Worm (Caenorhabditis elegans) whole organism, young adult: ENCODE results near the gene Y5H2A.1.

Experiments
- C06A6.2 ChIP-seq: fragments of 200-800 bp; sonication (Bioruptor generic); conservative IDR thresholded peaks from 2 replicates; pipeline ENCODE4 v1.3.6; 2022; ENCODE audit warnings: missing genetic modification characterization, missing compliant biosample characterization
- aptf-3 ChIP-seq: fragments of 200-800 bp; sonication (Bioruptor generic); IDR thresholded peaks from 2 replicates; pipeline ENCODE4 v1.3.6; 2022; ENCODE audit warnings: missing genetic modification characterization, missing compliant biosample characterization
- bed-1 ChIP-seq: fragments of 200-800 bp; sonication (Bioruptor generic); IDR thresholded peaks from 2 replicates; pipeline ENCODE4 v1.3.6; 2022; ENCODE audit warnings: missing genetic modification reagents, missing genetic modification characterization, missing compliant biosample characterization
- ceh-100 ChIP-seq: fragments of 200-800 bp; sonication (Bioruptor generic); IDR thresholded peaks from 2 replicates; pipeline ENCODE4 v1.3.6; 2022; ENCODE audit warnings: missing genetic modification reagents, missing genetic modification characterization, missing compliant biosample characterization
- dpl-1 ChIP-seq: fragments of 150-350 bp; optimal IDR thresholded peaks from 2 replicates; lab custom pipeline; 2014; ENCODE audit warnings: missing biosample characterization, missing genetic modification reagents, missing genetic modification characterization
- lin-35 ChIP-seq, 3 experiments: fragments of 150-350 bp in 2 of 3; sonication (generic microtip) in 1 of 3; optimal IDR thresholded peaks; 2 replicates each; lab custom pipeline; 2014 to 2018; ENCODE audit warnings: missing biosample characterization in 3 of 3, missing genetic modification characterization in 3 of 3, missing genetic modification reagents in 3 of 3
- snpc-3.4 ChIP-seq: sonication (generic microtip); optimal IDR thresholded peaks from 2 replicates; lab custom pipeline; 2017; ENCODE audit warnings: missing genetic modification characterization, mild to moderate bottlenecking, missing compliant biosample characterization, antibody characterized with exemption, moderate library complexity, missing genotype, missing genetic modification reagents
- snpc-4 ChIP-seq, 5 experiments: fragments of 150-350 bp in 1 of 5; sonication (generic microtip) in 4 of 5; optimal IDR thresholded peaks; 2 replicates each; lab custom pipeline; 2014 to 2018; ENCODE audit warnings: missing genetic modification characterization in 5 of 5, missing biosample characterization in 3 of 5, antibody characterized with exemption in 2 of 5, mild to moderate bottlenecking in 2 of 5, missing compliant biosample characterization in 2 of 5, missing genotype in 2 of 5, moderate library complexity in 2 of 5, missing genetic modification reagents in 1 of 5
- tbp1 ChIP-seq: fragments of 200-800 bp; sonication (Bioruptor generic); optimal IDR thresholded peaks from 2 replicates; lab custom pipeline; 2018; ENCODE audit warnings: mild to moderate bottlenecking, missing genetic modification characterization, missing compliant biosample characterization
- zim-3 ChIP-seq: sonication (generic microtip); optimal IDR thresholded peaks from 2 replicates; lab custom pipeline; 2017; ENCODE audit warnings: mild to moderate bottlenecking, missing genetic modification characterization, moderate library complexity, missing compliant biosample characterization

- TF ChIP-seq tbp1 (no peak), lin-35 (GFP tag; optimal IDR thresholded peaks at IDR 0.05; lab: Kevin White, UChicago) (no peak), bed-1 (GFP tag; lab: Robert Waterston, UW) (no peak), ceh-100 (GFP tag; lab: Robert Waterston, UW) (no peak), C06A6.2 (GFP tag; lab: Robert Waterston, UW) (no peak), snpc-3.4 (tag; lab: Kevin White, UChicago) (no peak), dpl-1 (GFP tag; lab: Kevin White, UChicago) (no peak), snpc-4 (GFP tag; optimal IDR thresholded peaks at IDR 0.05; lab: Kevin White, UChicago) (no peak), snpc-4 (tag; optimal IDR thresholded peaks at IDR 0.05; lab: Kevin White, UChicago) (no peak), zim-3 (tag; lab: Kevin White, UChicago) (no peak), aptf-3 (GFP tag; lab: Robert Waterston, UW) (no peak)
These were observed 35.8 kb downstream of the Y5H2A.1 start, which contains the start of gene cyp-33C4 for ce11 chrV:2235848-2236247.
